Worm (Caenorhabditis elegans) whole organism, L4/young adult: ENCODE data around the gene F52E10.4.

Experiments used
- W03F9.2 ChIP-seq: fragments of 150-350 bp; optimal IDR thresholded peaks from 2 replicates; lab custom pipeline; 2014; ENCODE audit warnings: missing biosample characterization, missing genetic modification characterization
- dao-5 ChIP-seq: sonication (generic microtip); optimal IDR thresholded peaks from 2 replicates; lab custom pipeline; 2016; ENCODE audit warnings: missing genotype, missing genetic modification characterization, moderate library complexity, missing compliant biosample characterization
- him-1 ChIP-seq: sonication (generic microtip); optimal IDR thresholded peaks from 2 replicates; lab custom pipeline; 2016; ENCODE audit warnings: missing genotype, missing genetic modification reagents, missing genetic modification characterization, missing compliant biosample characterization

DNA sequence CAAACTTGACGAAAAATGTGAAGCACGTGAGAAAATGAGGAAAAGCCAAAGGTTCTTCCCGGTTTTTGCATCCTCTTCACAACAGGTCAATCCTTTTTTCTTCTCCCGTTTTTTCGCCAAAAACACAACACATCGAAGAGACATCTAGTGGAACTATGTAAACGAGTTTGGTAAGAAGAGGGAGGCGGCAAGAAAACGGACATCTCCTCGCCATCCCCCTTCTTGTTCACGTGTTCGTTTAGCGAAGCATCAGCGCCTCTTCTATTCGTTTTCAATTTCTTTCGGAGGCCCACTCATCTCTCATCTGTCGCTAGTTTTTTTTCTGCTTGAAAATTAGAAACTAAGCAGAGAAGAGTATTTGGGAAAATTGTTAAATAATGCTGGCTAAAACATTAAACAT, 31.4 kb upstream of the F52E10.4 start:
- TF ChIP-seq him-1 (tag; lab: Kevin White, UChicago): no peak
- no peak for TF ChIP-seq W03F9.2 (tag; lab: Kevin White, UChicago)
- TF ChIP-seq dao-5 (tag; lab: Kevin White, UChicago): no peak
